ENCODE assay signal across 7 fruit fly cellular contexts in the genomic region with DNA sequence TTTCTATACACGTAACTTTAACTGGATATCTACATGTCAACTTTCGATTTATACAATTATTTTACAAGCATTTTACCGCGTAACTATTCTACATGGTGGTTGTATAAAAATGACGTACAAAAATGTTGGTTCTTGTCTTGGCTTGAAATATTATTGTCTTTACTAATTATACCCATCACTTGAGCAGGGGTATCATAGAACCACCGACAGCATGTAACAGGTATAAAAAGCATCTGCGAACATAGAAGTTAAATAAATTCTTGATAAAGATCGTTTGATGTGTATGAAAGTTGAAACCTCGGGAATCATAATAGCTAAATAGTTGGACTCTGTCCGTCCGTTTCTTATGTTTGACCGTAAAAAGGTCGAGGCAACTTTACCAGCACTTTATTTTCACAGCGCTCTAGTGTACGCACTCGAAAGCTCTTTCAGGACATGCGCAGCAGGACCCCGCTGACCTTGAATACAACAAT.
A peak's percentile ranks its signal among the peaks of the same experiment; 100 is the strongest.
TF ChIP-seq lines count a peak whose summit lies in the region.

No protein-coding gene starts in this region.

- peak; percentile 36 to 68 for TF ChIP-seq CTCF in S2 (optimal IDR thresholded peaks at IDR 0.05; lab: Kevin White, UChicago)
- peak; percentile 84 for TF ChIP-seq CTCF in whole organism, embryonic (GFP tag; optimal IDR thresholded peaks at IDR 0.05; lab: Kevin White, UChicago)

TF ChIP-seq in whole organism, 6 proteins besides CTCF, POLR2A, EP300 and RAD21:
- TF ChIP-seq CG8478 (optimal IDR thresholded peaks at IDR 0.05; lab: Kevin White, UChicago) (no peak), psq (optimal IDR thresholded peaks at IDR 0.05; lab: Kevin White, UChicago) (no peak), pan (optimal IDR thresholded peaks at IDR 0.05; lab: Kevin White, UChicago) (peak; percentile 88), EcR (GFP tag; optimal IDR thresholded peaks at IDR 0.05; lab: Kevin White, UChicago) (no peak)
TF ChIP-seq in whole organism: peak in this region for 1.

TF ChIP-seq in whole organism, adult, 20 proteins besides CTCF, POLR2A, EP300 and RAD21:
- TF ChIP-seq CG14711 (tag; optimal IDR thresholded peaks at IDR 0.05; lab: Kevin White, UChicago): peak; percentile 31
- TF ChIP-seq CG11617 (GFP tag; optimal IDR thresholded peaks at IDR 0.05; lab: Kevin White, UChicago): peak; percentile 24
- TF ChIP-seq CG33017 (tag; optimal IDR thresholded peaks at IDR 0.05; lab: Kevin White, UChicago): peak; percentile 67
- peak; percentile 48 for TF ChIP-seq CG7045 (GFP tag; optimal IDR thresholded peaks at IDR 0.05; lab: Kevin White, UChicago)
- TF ChIP-seq Crg-1 (GFP tag; optimal IDR thresholded peaks at IDR 0.05; lab: Kevin White, UChicago): no peak
- TF ChIP-seq CG12768 (GFP tag; optimal IDR thresholded peaks at IDR 0.05; lab: Kevin White, UChicago): peak; percentile 23
- TF ChIP-seq CG5204 (GFP tag; optimal IDR thresholded peaks at IDR 0.05; lab: Kevin White, UChicago): peak; percentile 73
- no peak for TF ChIP-seq Mnt (GFP tag; optimal IDR thresholded peaks at IDR 0.05; lab: Kevin White, UChicago)
- TF ChIP-seq CG1620 (GFP tag; optimal IDR thresholded peaks at IDR 0.05; lab: Kevin White, UChicago): no peak
- TF ChIP-seq CG7101 (tag; optimal IDR thresholded peaks at IDR 0.05; lab: Kevin White, UChicago): peak; percentile 45

TF ChIP-seq in whole organism, embryonic, 481 proteins besides CTCF, POLR2A, EP300 and RAD21 (continues in another document):
- TF ChIP-seq tap (tag; optimal IDR thresholded peaks at IDR 0.05; lab: Kevin White, UChicago) (no peak), CG2889 (GFP tag; IDR thresholded peaks at IDR 0.05; lab: Robert Waterston, UW) (no peak), Lpt (GFP tag; optimal IDR thresholded peaks at IDR 0.05; lab: Kevin White, UChicago) (no peak), klu (GFP tag; IDR thresholded peaks at IDR 0.05; lab: Robert Waterston, UW) (no peak; the same call in 1 of the 2 replicates), CG17829 (tag; optimal IDR thresholded peaks at IDR 0.05; lab: Kevin White, UChicago) (peak; percentile 4), fd3F (GFP tag; optimal IDR thresholded peaks at IDR 0.05; lab: Kevin White, UChicago) (peak; percentile 12), BtbVII (GFP tag; optimal IDR thresholded peaks at IDR 0.05; lab: Kevin White, UChicago) (no peak), bcd (GFP tag; optimal IDR thresholded peaks at IDR 0.05; lab: Kevin White, UChicago) (peak; percentile 54), CG5953 (GFP tag; IDR thresholded peaks at IDR 0.05; lab: Robert Waterston, UW) (no peak), sug (tag; optimal IDR thresholded peaks at IDR 0.05; lab: Kevin White, UChicago) (peak; percentile 29), CG32772 (GFP tag; IDR thresholded peaks at IDR 0.05; lab: Robert Waterston, UW) (0 out of 2 replicates have a peak, but pooled peaks have one; percentile 13), ATbp (GFP tag; optimal IDR thresholded peaks at IDR 0.05; lab: Kevin White, UChicago) (peak; percentile 56), BEAF-32 (GFP tag; optimal IDR thresholded peaks at IDR 0.05; lab: Kevin White, UChicago) (no peak), yki (optimal IDR thresholded peaks at IDR 0.05; lab: Kevin White, UChicago) (no peak), dm (GFP tag; optimal IDR thresholded peaks at IDR 0.05; lab: Kevin White, UChicago) (no peak), pros (GFP tag; optimal IDR thresholded peaks at IDR 0.05; lab: Kevin White, UChicago) (no peak), amos (GFP tag; IDR thresholded peaks at IDR 0.05; lab: Robert Waterston, UW; ENCODE audit: partially characterized antibody) (peak; percentile 75), CG10267 (tag; optimal IDR thresholded peaks at IDR 0.05; lab: Kevin White, UChicago) (no peak)

TF ChIP-seq in whole organism, prepupa, 60 proteins besides CTCF, POLR2A, EP300 and RAD21 (continues in another document):
- TF ChIP-seq Gug (GFP tag; IDR thresholded peaks at IDR 0.05; lab: Robert Waterston, UW) (peak; percentile 53; the same call in 1 of the 2 replicates), Hr4 (GFP tag; optimal IDR thresholded peaks at IDR 0.05; lab: Kevin White, UChicago) (peak; percentile 77), Ets96B (tag; optimal IDR thresholded peaks at IDR 0.05; lab: Kevin White, UChicago) (peak; percentile 60), cyc (GFP tag; optimal IDR thresholded peaks at IDR 0.05; lab: Kevin White, UChicago) (peak; percentile 48), CG6808 (GFP tag; optimal IDR thresholded peaks at IDR 0.05; lab: Kevin White, UChicago) (peak; percentile 12), CG4318 (GFP tag; optimal IDR thresholded peaks at IDR 0.05; lab: Kevin White, UChicago) (peak; percentile 34), CG16779 (tag; optimal IDR thresholded peaks at IDR 0.05; lab: Kevin White, UChicago) (peak; percentile 61), CG11762 (GFP tag; optimal IDR thresholded peaks at IDR 0.05; lab: Kevin White, UChicago; ENCODE audit: insufficient read depth) (no peak), CG8632 (GFP tag; optimal IDR thresholded peaks at IDR 0.05; lab: Kevin White, UChicago) (peak; percentile 65), CG3032 (tag; optimal IDR thresholded peaks at IDR 0.05; lab: Kevin White, UChicago) (no peak), Hr38 (GFP tag; optimal IDR thresholded peaks at IDR 0.05; lab: Kevin White, UChicago) (no peak), Sox14 (GFP tag; optimal IDR thresholded peaks at IDR 0.05; lab: Kevin White, UChicago) (peak; percentile 79), CG9139 (GFP tag; optimal IDR thresholded peaks at IDR 0.05; lab: Kevin White, UChicago) (no peak), CG32006 (GFP tag; optimal IDR thresholded peaks at IDR 0.05; lab: Kevin White, UChicago) (peak; percentile 72), CG6792 (GFP tag; optimal IDR thresholded peaks at IDR 0.05; lab: Kevin White, UChicago) (peak; percentile 27), achi (GFP tag; optimal IDR thresholded peaks at IDR 0.05; lab: Kevin White, UChicago) (peak; percentile 55), esn (GFP tag; optimal IDR thresholded peaks at IDR 0.05; lab: Kevin White, UChicago) (peak; percentile 87), Ets21C (GFP tag; optimal IDR thresholded peaks at IDR 0.05; lab: Kevin White, UChicago) (peak; percentile 41)

TF ChIP-seq in whole organism, pupa, 21 proteins besides CTCF, POLR2A, EP300 and RAD21 (continues in another document):
- TF ChIP-seq D1 (tag; optimal IDR thresholded peaks at IDR 0.05; lab: Kevin White, UChicago): peak; percentile 28
- TF ChIP-seq gl (tag; optimal IDR thresholded peaks at IDR 0.05; lab: Kevin White, UChicago): no peak
- TF ChIP-seq CG17806 (tag; optimal IDR thresholded peaks at IDR 0.05; lab: Kevin White, UChicago): no peak
- TF ChIP-seq CG8301 (tag; optimal IDR thresholded peaks at IDR 0.05; lab: Kevin White, UChicago): peak; percentile 56
- no peak for TF ChIP-seq CG10348 (GFP tag; IDR thresholded peaks at IDR 0.05; lab: Robert Waterston, UW)
- TF ChIP-seq Ets98B (GFP tag; IDR thresholded peaks at IDR 0.05; lab: Robert Waterston, UW): peak; percentile 66
- TF ChIP-seq CG8159 (tag; optimal IDR thresholded peaks at IDR 0.05; lab: Kevin White, UChicago): peak; percentile 42
- TF ChIP-seq Pif1B (GFP tag; optimal IDR thresholded peaks at IDR 0.05; lab: Kevin White, UChicago): peak; percentile 42
- peak; percentile 60 for TF ChIP-seq CG15710 (tag; optimal IDR thresholded peaks at IDR 0.05; lab: Kevin White, UChicago)
- peak; percentile 44 for TF ChIP-seq CG9948 (tag; optimal IDR thresholded peaks at IDR 0.05; lab: Kevin White, UChicago)
- peak; percentile 62 for TF ChIP-seq CG14655 (GFP tag; optimal IDR thresholded peaks at IDR 0.05; lab: Kevin White, UChicago)
- peak; percentile 64 for TF ChIP-seq CG34367 (tag; optimal IDR thresholded peaks at IDR 0.05; lab: Kevin White, UChicago)
- TF ChIP-seq rn (GFP tag; IDR thresholded peaks at IDR 0.05; lab: Robert Waterston, UW): no peak
- TF ChIP-seq fd96Ca (GFP tag; IDR thresholded peaks at IDR 0.05; lab: Robert Waterston, UW): peak; percentile 49; the same call in 1 of the 3 replicates
- peak; percentile 34; the same call in 1 of the 2 replicates for TF ChIP-seq CG12605 (GFP tag; IDR thresholded peaks at IDR 0.05; lab: Robert Waterston, UW)
- no peak for TF ChIP-seq EcR (GFP tag; optimal IDR thresholded peaks at IDR 0.05; lab: Kevin White, UChicago)
- TF ChIP-seq Snoo (tag; optimal IDR thresholded peaks at IDR 0.05; lab: Kevin White, UChicago): no peak
- TF ChIP-seq CG13204 (GFP tag; optimal IDR thresholded peaks at IDR 0.05; lab: Kevin White, UChicago): no peak
- TF ChIP-seq CG4496 (GFP tag; IDR thresholded peaks at IDR 0.05; lab: Robert Waterston, UW): peak; percentile 78

TF ChIP-seq in whole organism, wandering third instar larva, 38 proteins besides CTCF, POLR2A, EP300 and RAD21:
- TF ChIP-seq woc (GFP tag; optimal IDR thresholded peaks at IDR 0.05; lab: Kevin White, UChicago) (peak; percentile 33), Abd-B (GFP tag; optimal IDR thresholded peaks at IDR 0.05; lab: Kevin White, UChicago) (no peak), br (GFP tag; optimal IDR thresholded peaks at IDR 0.05; lab: Kevin White, UChicago) (peak; percentile 80), lola (GFP tag; optimal IDR thresholded peaks at IDR 0.05; lab: Kevin White, UChicago) (no peak), CrebA (GFP tag; optimal IDR thresholded peaks at IDR 0.05; lab: Kevin White, UChicago; ENCODE audit: borderline replicate concordance) (no peak), Vsx2 (GFP tag; optimal IDR thresholded peaks at IDR 0.05; lab: Kevin White, UChicago; ENCODE audit: partially characterized antibody) (no peak), OdsH (GFP tag; optimal IDR thresholded peaks at IDR 0.05; lab: Kevin White, UChicago) (peak; percentile 59), fru (GFP tag; optimal IDR thresholded peaks at IDR 0.05; lab: Kevin White, UChicago) (peak; percentile 84), Hr83 (GFP tag; optimal IDR thresholded peaks at IDR 0.05; lab: Kevin White, UChicago; ENCODE audit: poor library complexity, severe bottlenecking) (no peak), Mio (GFP tag; optimal IDR thresholded peaks at IDR 0.05; lab: Kevin White, UChicago) (no peak), Sp1 (GFP tag; optimal IDR thresholded peaks at IDR 0.05; lab: Kevin White, UChicago) (peak; percentile 76), psq (GFP tag; optimal IDR thresholded peaks at IDR 0.05; lab: Kevin White, UChicago) (peak; percentile 63), CG32264 (GFP tag; optimal IDR thresholded peaks at IDR 0.05; lab: Kevin White, UChicago) (peak; percentile 35), foxo (GFP tag; optimal IDR thresholded peaks at IDR 0.05; lab: Kevin White, UChicago) (peak; percentile 21 to 67), rgr (GFP tag; optimal IDR thresholded peaks at IDR 0.05; lab: Kevin White, UChicago) (peak; percentile 76), pan (optimal IDR thresholded peaks at IDR 0.05; lab: Kevin White, UChicago) (peak; percentile 42), dmrt93B (GFP tag; optimal IDR thresholded peaks at IDR 0.05; lab: Kevin White, UChicago) (no peak), h (GFP tag; optimal IDR thresholded peaks at IDR 0.05; lab: Kevin White, UChicago) (peak; percentile 54), ey (GFP tag; optimal IDR thresholded peaks at IDR 0.05; lab: Kevin White, UChicago) (peak; percentile 67), HLH106 (tag; optimal IDR thresholded peaks at IDR 0.05; lab: Kevin White, UChicago) (peak; percentile 58), sage (GFP tag; optimal IDR thresholded peaks at IDR 0.05; lab: Kevin White, UChicago) (no peak), Dfd (GFP tag; optimal IDR thresholded peaks at IDR 0.05; lab: Kevin White, UChicago) (no peak)
